Fruit fly (Drosophila melanogaster) whole organism, embryonic: ENCODE data around the gene Cad96Cb.

Source experiments
- Hand ChIP-seq: fragments of 200-800 bp; sonication (Bioruptor generic); optimal IDR thresholded peaks from 2 replicates; lab custom pipeline; 2017; ENCODE audit warnings: mild to moderate bottlenecking, missing biosample characterization, missing genetic modification reagents, missing genetic modification characterization
- peb ChIP-seq: fragments of 200-800 bp; sonication (Bioruptor generic); IDR thresholded peaks from 2 replicates; pipeline ENCODE4 v1.3.6; 2022; ENCODE audit warnings: missing biosample characterization, missing genetic modification characterization

DNA sequence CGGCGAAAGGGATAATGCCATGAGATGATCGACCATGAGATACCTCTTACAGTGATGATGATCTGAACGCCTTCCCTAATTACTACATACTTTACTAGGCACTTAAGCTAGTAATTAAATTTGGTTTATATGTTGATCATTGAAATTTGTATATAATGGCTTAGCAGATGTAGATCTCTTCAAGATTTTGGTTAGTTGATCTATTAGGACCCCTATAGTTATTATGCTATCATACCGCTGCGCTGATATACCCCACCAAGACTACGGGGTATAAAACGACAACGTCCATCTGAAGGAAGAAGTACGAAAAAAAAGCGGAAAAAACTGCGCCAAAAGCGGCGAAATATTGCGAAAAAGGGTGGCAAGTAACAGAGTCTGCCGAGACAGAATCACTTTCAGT is 57.9 kb downstream of the Cad96Cb start:
- no peak for TF ChIP-seq Hand (GFP tag; lab: Kevin White, UChicago)
- TF ChIP-seq peb (GFP tag; lab: Robert Waterston, UW) = no peak
